Fruit fly (Drosophila melanogaster): Measurements from ENCODE around the gene brk.
A peak's percentile ranks its signal among the peaks of the same experiment; 100 is the strongest.

The brk gene

DNA sequence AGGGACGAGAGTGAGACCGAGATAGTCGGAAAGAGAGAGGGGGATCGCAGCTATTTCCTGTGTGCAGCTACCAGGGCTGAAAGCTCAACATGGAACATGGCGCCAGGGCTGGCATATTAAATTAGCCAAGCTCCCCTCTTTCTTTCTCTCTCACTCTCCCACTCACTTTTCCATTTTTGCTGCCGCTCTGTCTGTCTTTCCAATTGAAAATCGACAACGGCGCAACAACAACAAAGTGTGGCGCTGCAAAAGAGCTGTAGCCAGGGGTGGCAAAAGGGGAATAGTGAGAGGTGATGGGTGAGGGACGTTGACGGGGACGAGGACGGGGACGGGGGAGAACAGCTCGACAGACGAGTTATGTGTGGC is 7.4 kb upstream of the brk start (continued):
- no peak for TF ChIP-seq nerfin-1 (tag; optimal IDR thresholded peaks at IDR 0.05)
- TF ChIP-seq CG34224 (GFP tag; IDR thresholded peaks at IDR 0.05; ENCODE audit: partially characterized antibody), result no peak
- peak; percentile 18 for TF ChIP-seq dmrt99B (tag; optimal IDR thresholded peaks at IDR 0.05)
- TF ChIP-seq CG6683 (GFP tag; optimal IDR thresholded peaks at IDR 0.05), result no peak
- TF ChIP-seq ham (GFP tag; IDR thresholded peaks at IDR 0.05), result no peak
- no peak for TF ChIP-seq CG8924 (tag; optimal IDR thresholded peaks at IDR 0.05)
- TF ChIP-seq MBD-R2 (GFP tag; IDR thresholded peaks at IDR 0.05), result no peak
- no peak for TF ChIP-seq ems (GFP tag; optimal IDR thresholded peaks at IDR 0.05)
- no peak for TF ChIP-seq dpn (GFP tag; optimal IDR thresholded peaks at IDR 0.05)
- TF ChIP-seq Dip2 (GFP tag; IDR thresholded peaks at IDR 0.05), result no peak
- TF ChIP-seq seq (GFP tag; IDR thresholded peaks at IDR 0.05), result no peak
- TF ChIP-seq HLH4C (GFP tag; IDR thresholded peaks at IDR 0.05; ENCODE audit: partially characterized antibody), result no peak
- TF ChIP-seq ERR (GFP tag; optimal IDR thresholded peaks at IDR 0.05), result no peak
- TF ChIP-seq Lhr (GFP tag; optimal IDR thresholded peaks at IDR 0.05), result no peak
- TF ChIP-seq lola (GFP tag; optimal IDR thresholded peaks at IDR 0.05), result no peak
- peak; percentile 30; the same call in 1 of the 2 replicates for TF ChIP-seq Ptx1 (GFP tag; IDR thresholded peaks at IDR 0.05)
- TF ChIP-seq slbo (GFP tag; IDR thresholded peaks at IDR 0.05), result 0 out of 2 replicates have a peak, but pooled peaks have one; percentile 15
- TF ChIP-seq toy (GFP tag; IDR thresholded peaks at IDR 0.05), result 0 out of 2 replicates have a peak, but pooled peaks have one; percentile 34
- TF ChIP-seq Xbp1 (GFP tag; optimal IDR thresholded peaks at IDR 0.05), result no peak
- peak; percentile 90 for TF ChIP-seq CG4360 (GFP tag; IDR thresholded peaks at IDR 0.05)
- 0 out of 2 replicates have a peak, but pooled peaks have one; percentile 31 for TF ChIP-seq CG9932 (GFP tag; IDR thresholded peaks at IDR 0.05)
- no peak for TF ChIP-seq NC2α (GFP tag; optimal IDR thresholded peaks at IDR 0.05)
- no peak for TF ChIP-seq CG17612 (GFP tag; IDR thresholded peaks at IDR 0.05)
- no peak for TF ChIP-seq stc (GFP tag; IDR thresholded peaks at IDR 0.05)
- 0 out of 2 replicates have a peak, but pooled peaks have one; percentile 8 for TF ChIP-seq CG31441 (GFP tag; IDR thresholded peaks at IDR 0.05)
- no peak for TF ChIP-seq mam (GFP tag; optimal IDR thresholded peaks at IDR 0.05)
- no peak for TF ChIP-seq Adf1 (GFP tag; IDR thresholded peaks at IDR 0.05)
- no peak for TF ChIP-seq corto (GFP tag; optimal IDR thresholded peaks at IDR 0.05)
- no peak for TF ChIP-seq trem (tag; optimal IDR thresholded peaks at IDR 0.05)
- peak; percentile 34 for TF ChIP-seq Blimp-1 (GFP tag; optimal IDR thresholded peaks at IDR 0.05)
- TF ChIP-seq YL-1 (GFP tag; optimal IDR thresholded peaks at IDR 0.05), result no peak
- TF ChIP-seq CG1233 (GFP tag; optimal IDR thresholded peaks at IDR 0.05), result no peak
- no peak for TF ChIP-seq tap (tag; optimal IDR thresholded peaks at IDR 0.05)
- TF ChIP-seq CG11723 (GFP tag; optimal IDR thresholded peaks at IDR 0.05), result no peak
- TF ChIP-seq Rx (GFP tag; IDR thresholded peaks at IDR 0.05), result 0 out of 2 replicates have a peak, but pooled peaks have one; percentile 3
- peak; percentile 29; the same call in 2 of the 3 replicates for TF ChIP-seq ci (GFP tag; IDR thresholded peaks at IDR 0.05)
- TF ChIP-seq BtbVII (GFP tag; optimal IDR thresholded peaks at IDR 0.05), result peak; percentile 23
- TF ChIP-seq CG10147 (GFP tag; optimal IDR thresholded peaks at IDR 0.05), result no peak
- no peak for TF ChIP-seq CG10654 (GFP tag; optimal IDR thresholded peaks at IDR 0.05)
- TF ChIP-seq CG2116 (GFP tag; optimal IDR thresholded peaks at IDR 0.05), result peak; percentile 19
- TF ChIP-seq CG4820 (GFP tag; optimal IDR thresholded peaks at IDR 0.05), result no peak
- TF ChIP-seq az2 (GFP tag; optimal IDR thresholded peaks at IDR 0.05), result peak; percentile 25
- TF ChIP-seq crc (GFP tag; optimal IDR thresholded peaks at IDR 0.05), result no peak
- peak; percentile 31 for TF ChIP-seq bab2 (GFP tag; optimal IDR thresholded peaks at IDR 0.05)
- TF ChIP-seq gem (tag; optimal IDR thresholded peaks at IDR 0.05), result no peak
- TF ChIP-seq Fer1 (GFP tag; optimal IDR thresholded peaks at IDR 0.05), result no peak
- TF ChIP-seq NFAT (GFP tag; IDR thresholded peaks at IDR 0.05), result peak; percentile 24; the same call in 1 of the 2 replicates
- TF ChIP-seq mirr (GFP tag; optimal IDR thresholded peaks at IDR 0.05), result peak; percentile 31
- TF ChIP-seq Nf-YA (GFP tag; IDR thresholded peaks at IDR 0.05), result 0 out of 2 replicates have a peak, but pooled peaks have one; percentile 36
- no peak for TF ChIP-seq nmo (GFP tag; optimal IDR thresholded peaks at IDR 0.05)
- no peak for TF ChIP-seq Ets65A (GFP tag)
